Worm (Caenorhabditis elegans): Measurements from ENCODE around the gene F18E3.10.

F18E3.10 gene

DNA sequence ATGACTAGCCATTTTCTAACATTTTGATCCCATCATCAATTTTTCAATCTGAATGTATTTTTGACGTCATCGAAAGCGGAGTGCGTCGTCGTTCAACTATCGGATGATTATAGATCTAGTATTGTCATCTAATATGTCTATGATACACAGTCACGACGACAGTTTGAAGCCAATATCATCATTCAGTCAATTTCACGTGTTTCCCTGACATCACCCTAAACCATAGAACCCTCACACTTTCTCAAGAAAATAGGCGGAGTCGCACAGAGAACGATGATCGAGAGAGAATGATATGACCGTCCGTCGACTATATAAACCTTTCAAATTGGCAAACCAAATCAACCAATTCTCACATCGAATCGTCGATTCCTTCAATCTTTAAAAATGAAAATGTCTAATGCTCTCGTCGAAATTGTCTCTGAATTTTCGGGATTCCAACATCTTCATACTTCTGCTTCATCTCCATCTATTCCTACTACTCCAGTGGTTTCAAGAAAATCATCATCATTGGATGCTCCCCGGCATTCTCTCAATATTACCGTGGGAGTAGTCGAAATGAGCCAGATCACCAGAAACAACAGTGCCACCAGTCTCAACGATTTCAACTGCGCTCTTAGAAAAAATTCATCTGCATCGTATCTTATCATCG lies 8.3 kb downstream of the F18E3.10 start, which contains the start of gene F18E3.13 (continued):
- TF ChIP-seq fkh-8 (tag; optimal IDR thresholded peaks at IDR 0.05) = no peak
- no peak for TF ChIP-seq nhr-12 (tag; optimal IDR thresholded peaks at IDR 0.05)
- TF ChIP-seq grh-1 (GFP tag; IDR thresholded peaks at IDR 0.05) = peak; percentile 53; the same call in 1 of the 2 replicates
- no peak for TF ChIP-seq isw-1 (GFP tag; IDR thresholded peaks at IDR 0.05)
- peak; percentile 98 for TF ChIP-seq nhr-85 (tag)
- TF ChIP-seq unc-86 (tag; optimal IDR thresholded peaks at IDR 0.05) = no peak
- TF ChIP-seq nhr-76 (tag; optimal IDR thresholded peaks at IDR 0.05) = no peak

DNA sequence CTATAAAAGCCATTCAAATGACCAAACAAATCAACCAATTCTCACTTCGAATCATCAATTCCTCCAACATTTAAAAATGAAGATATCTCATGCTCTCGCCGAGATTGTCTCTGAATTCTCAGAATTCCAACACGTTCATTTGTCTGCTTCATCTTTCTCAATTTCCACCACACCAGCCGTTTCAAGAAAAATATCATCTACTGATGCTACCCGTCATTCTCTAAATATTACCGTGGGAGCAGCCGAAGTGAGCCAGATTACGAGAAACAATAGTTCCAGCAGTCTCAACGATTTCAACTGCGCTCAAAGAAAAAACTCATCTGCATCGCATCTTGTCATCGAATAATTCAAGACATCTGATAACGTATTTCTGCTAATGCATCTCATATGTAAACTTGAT lies 9.3 kb downstream of the F18E3.10 start, which contains the start of gene F18E3.12:
Gene F18E3.12, plus strand, starts transcription at position 77 of the 400 bp plus-strand sequence.
- TF ChIP-seq lin-35 (GFP tag; optimal IDR thresholded peaks at IDR 0.05) = peak in 1 of 2 experiments; percentile 12
- no peak for TF ChIP-seq aly-2 (tag; optimal IDR thresholded peaks at IDR 0.05)

- peak; percentile 87 for TF ChIP-seq skn-1 (tag; optimal IDR thresholded peaks at IDR 0.05)
- no peak for TF ChIP-seq C34B4.2 (tag; optimal IDR thresholded peaks at IDR 0.05)
- peak; percentile 88 for TF ChIP-seq nhr-20 (tag; optimal IDR thresholded peaks at IDR 0.05)
- TF ChIP-seq ztf-11 (tag; optimal IDR thresholded peaks at IDR 0.05) = no peak
- TF ChIP-seq aha-1 (tag; optimal IDR thresholded peaks at IDR 0.05) = no peak
- TF ChIP-seq xbp-1 (tag; optimal IDR thresholded peaks at IDR 0.05) = no peak
- TF ChIP-seq C04F5.9 (tag; optimal IDR thresholded peaks at IDR 0.05) = no peak
- no peak for TF ChIP-seq sptf-1 (tag; optimal IDR thresholded peaks at IDR 0.05)
- no peak for TF ChIP-seq elt-2 (tag; optimal IDR thresholded peaks at IDR 0.05)
- TF ChIP-seq F16B12.6 (tag; optimal IDR thresholded peaks at IDR 0.05) = no peak
- no peak for TF ChIP-seq ama-1 (optimal IDR thresholded peaks at IDR 0.05)
- TF ChIP-seq nhr-11 (tag; optimal IDR thresholded peaks at IDR 0.05) = no peak
- no peak for TF ChIP-seq Y116A8C.19 (tag; optimal IDR thresholded peaks at IDR 0.05; ENCODE audit: borderline replicate concordance)
- TF ChIP-seq sox-4 (tag; optimal IDR thresholded peaks at IDR 0.05) = no peak
- TF ChIP-seq lin-14 (GFP tag; optimal IDR thresholded peaks at IDR 0.05) = no peak
- TF ChIP-seq C16A3.4 (tag; optimal IDR thresholded peaks at IDR 0.05) = no peak
- no peak for TF ChIP-seq unc-86 (tag; optimal IDR thresholded peaks at IDR 0.05)
- TF ChIP-seq lir-3 (tag; optimal IDR thresholded peaks at IDR 0.05; ENCODE audit: poor library complexity) = no peak
- TF ChIP-seq mef-2 (tag; optimal IDR thresholded peaks at IDR 0.05) = no peak
- TF ChIP-seq snpc-4 (tag; optimal IDR thresholded peaks at IDR 0.05) = no peak
- peak; percentile 16 for TF ChIP-seq unc-130 (tag; optimal IDR thresholded peaks at IDR 0.05)
- TF ChIP-seq snu-23 (GFP tag; optimal IDR thresholded peaks at IDR 0.05) = peak; percentile 69
- TF ChIP-seq fkh-4 (tag; optimal IDR thresholded peaks at IDR 0.05; ENCODE audit: borderline replicate concordance) = no peak
- TF ChIP-seq ceh-88 (GFP tag; IDR thresholded peaks at IDR 0.05) = no peak
- peak; percentile 90 for TF ChIP-seq nhr-85 (tag)
- no peak for TF ChIP-seq hlh-17 (GFP tag; optimal IDR thresholded peaks at IDR 0.05; ENCODE audit: borderline replicate concordance)
- peak; percentile 74 for TF ChIP-seq nhr-71 (tag; optimal IDR thresholded peaks at IDR 0.05)
- no peak for TF ChIP-seq unc-98 (GFP tag; IDR thresholded peaks at IDR 0.05)
- no peak for TF ChIP-seq hpl-2 (GFP tag; optimal IDR thresholded peaks at IDR 0.05)
- TF ChIP-seq ceh-82 (tag; optimal IDR thresholded peaks at IDR 0.05) = no peak
- no peak for TF ChIP-seq fkh-8 (tag; optimal IDR thresholded peaks at IDR 0.05)
- peak; percentile 47 for TF ChIP-seq tbx-2 (tag; optimal IDR thresholded peaks at IDR 0.05)
- TF ChIP-seq efl-1 (optimal IDR thresholded peaks at IDR 0.05) = no peak
- TF ChIP-seq efl-1 (GFP tag; optimal IDR thresholded peaks at IDR 0.05 in 1 of 2) = peak in 1 of 2 experiments; percentile 91
- peak; percentile 86 for TF ChIP-seq nhr-19 (GFP tag; conservative IDR thresholded peaks at IDR 0.05)
- TF ChIP-seq ceh-90 (tag; optimal IDR thresholded peaks at IDR 0.05) = no peak
- no peak for TF ChIP-seq pqm-1 (tag; optimal IDR thresholded peaks at IDR 0.05)
- peak in 3 of 6 experiments; percentile 31 to 88 (median 60) for TF ChIP-seq elt-3 (tag; optimal IDR thresholded peaks at IDR 0.05)
- no peak for TF ChIP-seq rnt-1 (tag; optimal IDR thresholded peaks at IDR 0.05)
- no peak for TF ChIP-seq ztf-4 (tag; optimal IDR thresholded peaks at IDR 0.05)
- TF ChIP-seq irx-1 (tag; optimal IDR thresholded peaks at IDR 0.05) = no peak
- TF ChIP-seq grh-1 (GFP tag; IDR thresholded peaks at IDR 0.05) = 0 out of 2 replicates have a peak, but pooled peaks have one; percentile 26
- TF ChIP-seq blmp-1 (tag; optimal IDR thresholded peaks at IDR 0.05) = peak; percentile 67
Measured at ce11 chrV:7413107-7413774, 11.0 kb downstream of the F18E3.10 start, which contains the start of gene F18E3.11. Gene F18E3.11, plus strand, starts transcription at chrV:7413482.
